Worm (Caenorhabditis elegans): Measurements from ENCODE around the gene M02G9.4.
A peak's percentile ranks its signal among the peaks of the same experiment; 100 is the strongest.

The M02G9.4 gene

DNA sequence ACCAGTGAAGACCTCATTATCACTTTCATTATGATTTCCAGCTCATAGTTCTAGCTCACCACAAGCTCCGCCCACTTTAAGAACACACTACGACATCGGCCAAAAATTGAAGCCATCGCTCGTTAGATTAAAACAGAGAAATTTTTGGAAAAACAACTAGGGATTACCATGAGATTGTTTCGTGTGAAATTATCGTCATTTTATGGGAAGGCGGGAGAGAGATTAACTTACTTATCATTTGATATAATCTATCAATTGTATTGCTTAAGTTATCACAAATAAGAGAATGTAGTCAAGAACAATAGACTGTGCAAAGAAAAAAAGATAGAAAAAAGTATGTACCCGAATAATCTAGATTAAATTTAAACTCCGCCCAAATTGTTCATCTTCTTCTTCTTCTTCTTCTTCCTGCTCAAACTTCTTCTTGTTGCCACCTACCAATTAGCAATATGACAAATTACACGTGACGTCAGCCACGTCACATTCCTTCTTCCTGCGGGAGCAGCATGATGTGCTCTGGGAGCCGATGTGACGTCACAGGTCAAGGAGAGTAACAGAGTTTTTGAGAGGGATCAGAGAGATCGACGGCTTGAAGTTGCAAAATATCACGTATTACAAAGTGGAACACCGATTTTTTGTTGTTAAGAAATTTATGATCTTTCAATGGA lies 16.9 kb upstream of the M02G9.4 start, which contains the start of gene nep-26:
Gene nep-26 (minus strand): TSS at position 51 of the 668 bp plus-strand sequence.
- TF ChIP-seq lin-39 (tag; optimal IDR thresholded peaks at IDR 0.05), result peak; percentile 42
- TF ChIP-seq mdl-1 (tag; optimal IDR thresholded peaks at IDR 0.05), result no peak
- TF ChIP-seq nfya-1 (tag; optimal IDR thresholded peaks at IDR 0.05; ENCODE audit: insufficient read depth), result peak; percentile 60
- no peak for TF ChIP-seq elt-1 (tag; optimal IDR thresholded peaks at IDR 0.05)
- TF ChIP-seq nhr-77 (tag; optimal IDR thresholded peaks at IDR 0.05), result no peak
- TF ChIP-seq fkh-10 (GFP tag; optimal IDR thresholded peaks at IDR 0.05), result no peak
- TF ChIP-seq sea-2 (GFP tag; optimal IDR thresholded peaks at IDR 0.05), result no peak
- no peak for TF ChIP-seq pqm-1 (tag; optimal IDR thresholded peaks at IDR 0.05)
- TF ChIP-seq egl-5 (tag; optimal IDR thresholded peaks at IDR 0.05), result peak; percentile 36
- no peak for TF ChIP-seq skn-1 (tag; optimal IDR thresholded peaks at IDR 0.05)
- no peak for TF ChIP-seq fos-1 (tag; optimal IDR thresholded peaks at IDR 0.05)
- no peak for TF ChIP-seq nhr-23 (tag; optimal IDR thresholded peaks at IDR 0.05)
- TF ChIP-seq aly-2 (tag; optimal IDR thresholded peaks at IDR 0.05), result no peak
- no peak for TF ChIP-seq ceh-16 (tag; optimal IDR thresholded peaks at IDR 0.05)
- TF ChIP-seq ceh-28 (tag; optimal IDR thresholded peaks at IDR 0.05), result no peak
- no peak for TF ChIP-seq nhr-12 (tag; optimal IDR thresholded peaks at IDR 0.05)
- no peak for TF ChIP-seq ceh-9 (tag; optimal IDR thresholded peaks at IDR 0.05)
- TF ChIP-seq zag-1 (tag; optimal IDR thresholded peaks at IDR 0.05), result no peak
- no peak for TF ChIP-seq daf-12 (tag; optimal IDR thresholded peaks at IDR 0.05)
- no peak for TF ChIP-seq hmg-11 (tag; optimal IDR thresholded peaks at IDR 0.05)
- TF ChIP-seq fkh-2 (tag; optimal IDR thresholded peaks at IDR 0.05), result no peak

DNA sequence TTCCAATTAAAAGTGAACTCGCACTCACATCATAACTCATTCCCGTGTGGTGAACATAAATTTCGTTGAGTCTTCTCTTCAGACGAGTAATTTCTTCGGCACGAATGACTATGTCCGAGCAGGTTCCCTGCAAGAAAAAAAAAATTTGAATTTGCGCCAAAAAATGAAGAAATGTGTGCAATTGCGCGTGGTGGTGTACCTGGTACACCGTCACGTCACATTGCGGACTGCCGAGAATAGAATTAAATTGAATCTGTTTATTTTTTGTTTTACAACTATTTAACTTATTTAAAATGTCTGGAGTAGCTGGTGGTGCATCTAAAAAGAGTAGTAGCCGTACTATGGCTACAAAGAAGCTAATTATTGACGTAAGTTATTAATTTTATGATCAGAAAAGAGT lies 16.2 kb upstream of the M02G9.4 start, which contains the start of gene mdt-22:
Gene mdt-22 (plus strand): TSS at position 263 of the 400 bp plus-strand sequence.
- TF ChIP-seq nhr-23 (tag; optimal IDR thresholded peaks at IDR 0.05) (peak; percentile 61), daf-12 (tag; optimal IDR thresholded peaks at IDR 0.05) (no peak), pha-4 (tag; optimal IDR thresholded peaks at IDR 0.05) (peak; percentile 81), egl-5 (tag; optimal IDR thresholded peaks at IDR 0.05) (peak; percentile 63), nhr-43 (tag; optimal IDR thresholded peaks at IDR 0.05; ENCODE audit: poor library complexity, severe bottlenecking) (peak; percentile 41), fkh-10 (GFP tag; optimal IDR thresholded peaks at IDR 0.05) (peak; percentile 30), snpc-4 (tag; optimal IDR thresholded peaks at IDR 0.05) (peak; percentile 2), ceh-82 (tag; optimal IDR thresholded peaks at IDR 0.05) (peak; percentile 51), mdl-1 (tag; optimal IDR thresholded peaks at IDR 0.05) (no peak), R02D3.7 (tag; optimal IDR thresholded peaks at IDR 0.05) (peak; percentile 73), lin-39 (tag; optimal IDR thresholded peaks at IDR 0.05) (no peak), lin-15B (tag; optimal IDR thresholded peaks at IDR 0.05) (peak; percentile 81), lsy-12 (tag; optimal IDR thresholded peaks at IDR 0.05) (peak; percentile 56), skn-1 (tag; optimal IDR thresholded peaks at IDR 0.05) (peak; percentile 29), ceh-9 (tag; optimal IDR thresholded peaks at IDR 0.05) (no peak), ztf-4 (tag; optimal IDR thresholded peaks at IDR 0.05) (no peak), ceh-28 (tag; optimal IDR thresholded peaks at IDR 0.05) (peak; percentile 25), egl-27 (tag; optimal IDR thresholded peaks at IDR 0.05) (peak; percentile 17), elt-2 (tag; optimal IDR thresholded peaks at IDR 0.05) (peak; percentile 55), nhr-25 (tag; optimal IDR thresholded peaks at IDR 0.05) (peak; percentile 52), hmg-11 (tag; optimal IDR thresholded peaks at IDR 0.05) (peak; percentile 93), nfya-1 (tag; optimal IDR thresholded peaks at IDR 0.05; ENCODE audit: insufficient read depth) (peak; percentile 75), ama-1 (optimal IDR thresholded peaks at IDR 0.05) (peak; percentile 62), elt-3 (tag; optimal IDR thresholded peaks at IDR 0.05) (no peak), jun-1 (tag; optimal IDR thresholded peaks at IDR 0.05) (peak; percentile 58), fkh-2 (tag; optimal IDR thresholded peaks at IDR 0.05) (no peak)

DNA sequence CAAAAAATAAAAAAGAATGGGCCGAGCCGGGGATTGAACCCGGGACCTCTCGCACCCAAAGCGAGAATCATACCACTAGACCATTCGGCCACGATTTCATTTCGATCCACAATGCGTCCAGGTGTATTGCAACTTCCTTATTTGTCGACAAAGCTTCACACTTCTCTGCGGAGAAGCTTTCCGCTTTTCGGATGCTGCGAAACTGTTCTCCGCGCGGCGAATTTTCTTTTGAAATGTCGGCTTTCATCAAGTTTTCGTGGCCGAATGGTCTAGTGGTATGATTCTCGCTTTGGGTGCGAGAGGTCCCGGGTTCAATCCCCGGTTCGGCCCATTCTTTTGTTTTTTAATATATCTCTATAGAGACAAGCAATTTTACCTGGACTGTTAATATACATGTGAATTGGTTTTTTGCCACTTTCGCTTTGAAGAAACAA lies 14.9 kb upstream of the M02G9.4 start:
- peak; percentile 31 for TF ChIP-seq tbx-2 (tag; optimal IDR thresholded peaks at IDR 0.05)
- TF ChIP-seq nhr-43 (tag; optimal IDR thresholded peaks at IDR 0.05; ENCODE audit: poor library complexity, severe bottlenecking), result peak; percentile 64

DNA sequence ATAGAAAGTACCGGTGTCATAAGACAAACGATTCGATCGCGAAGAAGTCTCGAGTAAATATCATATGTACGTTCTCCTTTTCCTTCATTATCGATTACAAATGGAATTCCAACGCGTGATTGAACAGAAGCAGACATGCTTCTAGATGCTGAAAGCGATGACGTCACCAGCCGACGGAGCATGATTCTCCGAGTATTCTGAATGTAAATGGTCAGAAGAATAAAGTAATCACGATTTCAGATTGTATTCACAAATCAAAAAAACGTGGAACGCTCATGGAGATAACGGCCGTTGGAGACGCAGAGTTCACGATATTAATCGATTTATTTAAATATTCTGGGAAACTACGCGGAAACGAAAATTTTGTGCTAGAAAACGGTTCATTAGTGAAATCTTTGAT lies 14.5 kb upstream of the M02G9.4 start, which contains the start of gene clpp-1:
Gene clpp-1 (minus strand): TSS at position 197 of the 400 bp plus-strand sequence.
- TF ChIP-seq nhr-23 (tag; optimal IDR thresholded peaks at IDR 0.05), result no peak
- no peak for TF ChIP-seq ceh-16 (tag; optimal IDR thresholded peaks at IDR 0.05)
- TF ChIP-seq ztf-4 (tag; optimal IDR thresholded peaks at IDR 0.05), result no peak
- peak; percentile 75 for TF ChIP-seq ama-1 (optimal IDR thresholded peaks at IDR 0.05)
- TF ChIP-seq nhr-43 (tag; optimal IDR thresholded peaks at IDR 0.05; ENCODE audit: poor library complexity, severe bottlenecking), result no peak
- peak; percentile 50 for TF ChIP-seq elt-2 (tag; optimal IDR thresholded peaks at IDR 0.05)
- no peak for TF ChIP-seq daf-12 (tag; optimal IDR thresholded peaks at IDR 0.05)
- no peak for TF ChIP-seq sea-2 (GFP tag; optimal IDR thresholded peaks at IDR 0.05)
- TF ChIP-seq fkh-2 (tag; optimal IDR thresholded peaks at IDR 0.05), result no peak
- TF ChIP-seq aly-2 (tag; optimal IDR thresholded peaks at IDR 0.05), result no peak
- no peak for TF ChIP-seq hmg-11 (tag; optimal IDR thresholded peaks at IDR 0.05)
- no peak for TF ChIP-seq pha-4 (tag; optimal IDR thresholded peaks at IDR 0.05)
- TF ChIP-seq nhr-11 (tag; optimal IDR thresholded peaks at IDR 0.05), result no peak
- no peak for TF ChIP-seq egl-5 (tag; optimal IDR thresholded peaks at IDR 0.05)
- TF ChIP-seq ZK546.5 (tag; optimal IDR thresholded peaks at IDR 0.05), result no peak
